Worm (Caenorhabditis elegans): Measurements from ENCODE around the gene srbc-82.

The srbc-82 gene

ce11 chrV:16317244-16317643, 16.9 kb downstream of the srbc-82 start, which contains the start of gene srh-180:
TSS of gene srh-180 (plus strand) at chrV:16317544.
- no peak for TF ChIP-seq ets-5 (GFP tag; IDR thresholded peaks at IDR 0.05)
- TF ChIP-seq elt-2 (tag; optimal IDR thresholded peaks at IDR 0.05), result no peak
- TF ChIP-seq F16B12.6 (tag; optimal IDR thresholded peaks at IDR 0.05), result no peak
- TF ChIP-seq nhr-85 (tag), result no peak
- TF ChIP-seq sptf-1 (tag; optimal IDR thresholded peaks at IDR 0.05), result no peak
- no peak for TF ChIP-seq efl-3 (GFP tag; optimal IDR thresholded peaks at IDR 0.05)
- no peak for TF ChIP-seq snpc-4 (tag; optimal IDR thresholded peaks at IDR 0.05)
- no peak for TF ChIP-seq zip-4 (GFP tag; optimal IDR thresholded peaks at IDR 0.05)
- no peak for TF ChIP-seq skn-1 (tag; optimal IDR thresholded peaks at IDR 0.05)
- TF ChIP-seq mab-9 (GFP tag; IDR thresholded peaks at IDR 0.05), result no peak
- TF ChIP-seq unc-130 (tag; optimal IDR thresholded peaks at IDR 0.05), result no peak
- no peak for TF ChIP-seq hlh-17 (GFP tag; optimal IDR thresholded peaks at IDR 0.05; ENCODE audit: borderline replicate concordance)
- no peak for TF ChIP-seq nhr-77 (tag; optimal IDR thresholded peaks at IDR 0.05)
- TF ChIP-seq blmp-1 (tag; optimal IDR thresholded peaks at IDR 0.05), result no peak
- no peak for TF ChIP-seq ceh-63 (GFP tag; optimal IDR thresholded peaks at IDR 0.05)
- TF ChIP-seq egl-13 (tag; optimal IDR thresholded peaks at IDR 0.05), result no peak
- TF ChIP-seq aha-1 (tag; optimal IDR thresholded peaks at IDR 0.05), result no peak
- TF ChIP-seq vab-15 (tag; optimal IDR thresholded peaks at IDR 0.05), result no peak

- no peak for TF ChIP-seq fkh-4 (tag; optimal IDR thresholded peaks at IDR 0.05; ENCODE audit: borderline replicate concordance)
- TF ChIP-seq dsc-1 (tag; optimal IDR thresholded peaks at IDR 0.05), result no peak
- TF ChIP-seq F16B12.6 (tag; optimal IDR thresholded peaks at IDR 0.05), result no peak
- no peak for TF ChIP-seq hlh-4 (tag; optimal IDR thresholded peaks at IDR 0.05)
- no peak for TF ChIP-seq aly-2 (tag; optimal IDR thresholded peaks at IDR 0.05)
- TF ChIP-seq skn-1 (tag; optimal IDR thresholded peaks at IDR 0.05), result no peak
- TF ChIP-seq nhr-77 (tag; optimal IDR thresholded peaks at IDR 0.05), result no peak
- no peak for TF ChIP-seq hlh-17 (GFP tag; optimal IDR thresholded peaks at IDR 0.05; ENCODE audit: borderline replicate concordance)
- no peak for TF ChIP-seq zip-4 (GFP tag; optimal IDR thresholded peaks at IDR 0.05)
- no peak for TF ChIP-seq lin-39 (tag; optimal IDR thresholded peaks at IDR 0.05)
- TF ChIP-seq zag-1 (tag; optimal IDR thresholded peaks at IDR 0.05), result no peak
Observed at ce11 chrV:16322155-16322554, 21.8 kb downstream of the srbc-82 start.

- no peak for TF ChIP-seq dpl-1 (GFP tag; optimal IDR thresholded peaks at IDR 0.05)
- TF ChIP-seq ceh-90 (tag; optimal IDR thresholded peaks at IDR 0.05), result no peak
- no peak for TF ChIP-seq rnt-1 (tag; optimal IDR thresholded peaks at IDR 0.05)
- TF ChIP-seq fos-1 (tag; optimal IDR thresholded peaks at IDR 0.05), result no peak
Observed at ce11 chrV:16328849-16329248, 28.5 kb downstream of the srbc-82 start, which contains the start of gene F57G8.7. TSS of gene F57G8.7 (plus strand) at chrV:16329149.

ce11 chrV:16333412-16333811, 33.0 kb downstream of the srbc-82 start, which contains the start of gene srh-167:
TSS of gene srh-167 (plus strand) at chrV:16333712.
- no peak for TF ChIP-seq unc-86 (tag; optimal IDR thresholded peaks at IDR 0.05)
- no peak for TF ChIP-seq snpc-4 (tag; optimal IDR thresholded peaks at IDR 0.05)
- no peak for TF ChIP-seq ama-1 (optimal IDR thresholded peaks at IDR 0.05)
- no peak for TF ChIP-seq pax-3 (tag; optimal IDR thresholded peaks at IDR 0.05)
- TF ChIP-seq nhr-20 (tag; optimal IDR thresholded peaks at IDR 0.05), result no peak
- no peak for TF ChIP-seq nhr-84 (tag; optimal IDR thresholded peaks at IDR 0.05)
- TF ChIP-seq ceh-90 (tag; optimal IDR thresholded peaks at IDR 0.05), result no peak

ce11 chrV:16336326-16336725, 36.0 kb downstream of the srbc-82 start, which contains the start of gene srw-87:
TSS of gene srw-87 (plus strand) at chrV:16336626.
- TF ChIP-seq fos-1 (tag; optimal IDR thresholded peaks at IDR 0.05) (no peak), unc-98 (GFP tag; IDR thresholded peaks at IDR 0.05) (no peak), nhr-71 (tag; optimal IDR thresholded peaks at IDR 0.05) (no peak), nhr-77 (tag; optimal IDR thresholded peaks at IDR 0.05) (no peak), hlh-17 (GFP tag; optimal IDR thresholded peaks at IDR 0.05; ENCODE audit: borderline replicate concordance) (no peak), ceh-82 (tag; optimal IDR thresholded peaks at IDR 0.05) (no peak), unc-30 (tag; optimal IDR thresholded peaks at IDR 0.05) (no peak), rnt-1 (tag; optimal IDR thresholded peaks at IDR 0.05) (no peak), hlh-4 (tag; optimal IDR thresholded peaks at IDR 0.05) (no peak), hpl-2 (GFP tag; optimal IDR thresholded peaks at IDR 0.05) (no peak)

All from whole organism, L1 larva.